Worm (Caenorhabditis elegans) whole organism, L3 larva: ENCODE measurements around the gene ldh-1.

Experiments used
- nhr-12 ChIP-seq: fragments of 150-350 bp; optimal IDR thresholded peaks from 2 replicates; lab custom pipeline; 2014; ENCODE audit warnings: missing biosample characterization, missing genetic modification characterization
- zag-1 ChIP-seq: fragments of 150-350 bp; optimal IDR thresholded peaks from 2 replicates; lab custom pipeline; 2014; ENCODE audit warnings: missing biosample characterization, missing genetic modification characterization

DNA sequence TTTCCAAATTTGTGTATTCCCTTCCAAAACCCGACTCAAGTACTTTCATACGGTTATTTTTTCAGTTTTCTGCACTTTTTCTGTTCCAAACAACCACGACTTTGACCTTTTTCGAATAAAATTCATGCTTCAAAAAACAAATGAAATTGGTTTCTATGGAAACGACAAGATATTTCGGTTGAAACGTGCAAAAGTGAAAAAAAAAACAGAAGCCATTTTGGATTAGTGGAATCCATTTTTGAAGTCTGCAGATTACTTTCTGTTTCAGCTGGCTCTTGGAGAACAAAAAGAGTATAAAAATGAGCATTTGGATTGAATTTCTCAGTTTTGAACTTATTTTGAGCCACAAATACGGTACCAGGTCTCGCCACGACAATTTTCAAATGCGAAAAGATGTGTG is 1.8 kb upstream of the ldh-1 start:
- TF ChIP-seq zag-1 (tag; lab: Kevin White, UChicago) (no peak), nhr-12 (tag; lab: Kevin White, UChicago) (no peak)
